Fruit fly (Drosophila melanogaster) whole organism, adult: Measurements from ENCODE around the gene Irp-1B.

Experiments
- CG1620 ChIP-seq: fragments of 200-800 bp; sonication (Bioruptor generic); optimal IDR thresholded peaks from 2 replicates; lab custom pipeline; 2016; ENCODE audit warnings: missing biosample characterization, missing genetic modification characterization
- CG33017 ChIP-seq: fragments of 200-800 bp; sonication (Bioruptor generic); optimal IDR thresholded peaks from 2 replicates; lab custom pipeline; 2018; ENCODE audit warnings: missing biosample characterization, mild to moderate bottlenecking, missing genetic modification characterization, moderate library complexity
- Clk ChIP-seq: fragments of 200-800 bp; sonication (Bioruptor generic); optimal IDR thresholded peaks from 2 replicates; lab custom pipeline; 2017; ENCODE audit warnings: missing biosample characterization, missing genetic modification characterization
- Crg-1 ChIP-seq: fragments of 200-800 bp; sonication (Bioruptor generic); optimal IDR thresholded peaks from 2 replicates; lab custom pipeline; 2016; ENCODE audit warnings: missing biosample characterization, missing genetic modification characterization
- Hr96 ChIP-seq: fragments of 200-800 bp; sonication (Bioruptor generic); optimal IDR thresholded peaks from 2 replicates; lab custom pipeline; 2016; ENCODE audit warnings: missing biosample characterization, missing genetic modification characterization
- cic ChIP-seq: fragments of 200-800 bp; sonication (Bioruptor generic); optimal IDR thresholded peaks from 2 replicates; lab custom pipeline; 2017; ENCODE audit warnings: missing biosample characterization, mild to moderate bottlenecking, missing genetic modification characterization, moderate library complexity
- kay ChIP-seq: fragments of 200-800 bp; sonication (Bioruptor generic); peaks from one replicate; lab custom pipeline; 2016; ENCODE audit warnings: missing biosample characterization, missing genetic modification characterization, borderline replicate concordance
- toe ChIP-seq: fragments of 200-800 bp; sonication (Bioruptor generic); optimal IDR thresholded peaks from 2 replicates; lab custom pipeline; 2016; ENCODE audit warnings: missing biosample characterization, missing genetic modification characterization

dm6 chr3R:10388128-10389026 lies 24.3 kb downstream of the Irp-1B start, which contains the start of gene cwo:
- TF ChIP-seq toe (no peak), CG33017 (tag; lab: Kevin White, UChicago) (peak; percentile 41), Crg-1 (GFP tag; lab: Kevin White, UChicago) (peak; percentile 26), kay (GFP tag; lab: Kevin White, UChicago) (peak; percentile 88), Hr96 (GFP tag; lab: Kevin White, UChicago) (no peak), CG1620 (GFP tag; lab: Kevin White, UChicago) (no peak), cic (GFP tag; lab: Kevin White, UChicago) (peak; percentile 84), Clk (no peak)
